Worm (Caenorhabditis elegans) whole organism, L4/young adult: ENCODE data around the gene haf-3.

Source experiments
- W03F9.2 ChIP-seq: fragments of 150-350 bp; optimal IDR thresholded peaks from 2 replicates; lab custom pipeline; 2014; ENCODE audit warnings: missing biosample characterization, missing genetic modification characterization
- dao-5 ChIP-seq: sonication (generic microtip); optimal IDR thresholded peaks from 2 replicates; lab custom pipeline; 2016; ENCODE audit warnings: missing genotype, missing genetic modification characterization, moderate library complexity, missing compliant biosample characterization
- him-1 ChIP-seq: sonication (generic microtip); optimal IDR thresholded peaks from 2 replicates; lab custom pipeline; 2016; ENCODE audit warnings: missing genotype, missing genetic modification reagents, missing genetic modification characterization, missing compliant biosample characterization

DNA sequence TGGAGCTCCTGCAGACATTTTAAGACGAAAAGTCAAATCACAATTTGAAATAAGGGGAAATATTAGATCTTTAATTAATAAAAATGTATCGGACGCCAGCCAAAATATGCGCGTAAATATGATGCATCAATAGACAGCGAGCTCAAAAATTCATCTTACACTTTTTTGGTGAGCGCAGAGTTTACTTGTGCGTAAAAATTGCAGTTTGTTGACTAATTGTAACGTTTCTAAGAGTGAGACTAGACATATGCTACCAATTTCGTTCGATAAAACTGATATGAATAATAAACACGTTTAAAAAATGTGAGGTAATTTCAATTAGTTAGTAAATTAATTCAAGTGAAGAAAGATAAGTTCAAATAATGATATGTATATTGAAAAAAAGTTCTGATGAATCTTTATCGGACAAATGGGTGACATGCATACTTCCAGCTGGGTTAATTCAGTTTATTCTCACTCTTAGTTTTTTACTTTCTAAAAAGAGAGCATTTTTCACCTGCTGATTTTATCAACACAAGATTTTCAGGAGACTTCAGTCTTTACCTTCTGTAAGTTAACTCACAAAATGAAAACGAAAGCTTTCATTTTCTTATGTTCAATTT is 13.3 kb upstream of the haf-3 start, which contains the start of the genes nhr-285 and irld-52:
- TF ChIP-seq him-1 (tag; lab: Kevin White, UChicago) (no peak), dao-5 (tag; lab: Kevin White, UChicago) (no peak), W03F9.2 (tag; lab: Kevin White, UChicago) (no peak)
